Fruit fly (Drosophila melanogaster): Measurements from ENCODE around the gene Rpt3.

dm6 chrX:11148272-11148835 is 23.5 kb downstream of the Rpt3 start, which contains the start of gene Ran:
- no peak for TF ChIP-seq CG33213 (GFP tag; optimal IDR thresholded peaks at IDR 0.05)
- no peak for TF ChIP-seq Bteb2 (GFP tag; optimal IDR thresholded peaks at IDR 0.05)
- TF ChIP-seq Lim3 (GFP tag; IDR thresholded peaks at IDR 0.05): no peak
- no peak for TF ChIP-seq eyg (GFP tag; optimal IDR thresholded peaks at IDR 0.05)
- no peak for TF ChIP-seq NK7.1 (GFP tag; optimal IDR thresholded peaks at IDR 0.05)
- TF ChIP-seq caup (GFP tag; optimal IDR thresholded peaks at IDR 0.05; ENCODE audit: severe bottlenecking): no peak
- no peak for TF ChIP-seq CG14860 (GFP tag; IDR thresholded peaks at IDR 0.05; ENCODE audit: partially characterized antibody)
- TF ChIP-seq Mad (GFP tag; optimal IDR thresholded peaks at IDR 0.05): no peak
- peak; percentile 95 for TF ChIP-seq CG30020 (tag; optimal IDR thresholded peaks at IDR 0.05)
